Fruit fly (Drosophila melanogaster) whole organism, embryonic: ENCODE results near the gene Arpc4.
A peak's percentile ranks its signal among the peaks of the same experiment; 100 is the strongest.

Source experiments
- ATbp ChIP-seq: fragments of 200-800 bp; sonication (Bioruptor generic); optimal IDR thresholded peaks from 2 replicates; lab custom pipeline; 2017; ENCODE audit warnings: missing biosample characterization, mild to moderate bottlenecking, missing genetic modification characterization, missing genetic modification reagents
- BEAF-32 ChIP-seq: fragments of 200-800 bp; sonication (Bioruptor generic); optimal IDR thresholded peaks from 3 replicates; lab custom pipeline; 2017; ENCODE audit warnings: missing biosample characterization, missing genetic modification characterization, mild to moderate bottlenecking, moderate library complexity, missing genetic modification reagents
- CG11560 ChIP-seq: fragments of 200-800 bp; sonication (Bioruptor generic); IDR thresholded peaks from 3 replicates; pipeline ENCODE4 v1.3.6; 2022; ENCODE audit warnings: missing biosample characterization, missing genetic modification characterization
- CG12104 ChIP-seq: fragments of 200-800 bp; sonication (Bioruptor generic); optimal IDR thresholded peaks from 3 replicates; lab custom pipeline; 2016; ENCODE audit warnings: missing biosample characterization, missing genetic modification characterization
- CG12659 ChIP-seq: fragments of 200-800 bp; sonication (Bioruptor generic); optimal IDR thresholded peaks from 3 replicates; lab custom pipeline; 2017; ENCODE audit warnings: mild to moderate bottlenecking, missing biosample characterization, missing genetic modification reagents, missing genetic modification characterization
- CG13296 ChIP-seq: fragments of 200-800 bp; sonication (Bioruptor generic); optimal IDR thresholded peaks from 3 replicates; lab custom pipeline; 2018; ENCODE audit warnings: missing biosample characterization, mild to moderate bottlenecking, missing genetic modification characterization
- CG14014 ChIP-seq: fragments of 200-800 bp; sonication (Bioruptor generic); IDR thresholded peaks from 2 replicates; pipeline ENCODE4 v1.3.6; 2022; ENCODE audit warnings: missing biosample characterization, missing genetic modification characterization
- CG1647 ChIP-seq: fragments of 200-800 bp; sonication (Bioruptor generic); optimal IDR thresholded peaks from 3 replicates; lab custom pipeline; 2016; ENCODE audit warnings: missing biosample characterization, missing genetic modification characterization
- CG18476 ChIP-seq: fragments of 200-800 bp; sonication (Bioruptor generic); optimal IDR thresholded peaks from 2 replicates; lab custom pipeline; 2016; ENCODE audit warnings: missing biosample characterization, mild to moderate bottlenecking, missing genetic modification characterization
- CG2120 ChIP-seq: fragments of 200-800 bp; sonication (Bioruptor generic); optimal IDR thresholded peaks from 3 replicates; lab custom pipeline; 2016; ENCODE audit warnings: missing biosample characterization, missing genetic modification characterization
- CG34224 ChIP-seq: fragments of 200-800 bp; sonication (Bioruptor generic); IDR thresholded peaks from 3 replicates; pipeline ENCODE4 v1.3.6; 2022; ENCODE audit warnings: missing biosample characterization, missing genetic modification characterization; ENCODE audit not compliant: partially characterized antibody
- CG4820 ChIP-seq: fragments of 200-800 bp; sonication (Bioruptor generic); optimal IDR thresholded peaks from 3 replicates; lab custom pipeline; 2016; ENCODE audit warnings: missing biosample characterization, missing genetic modification characterization
- CG7786 ChIP-seq: fragments of 200-800 bp; sonication (Bioruptor generic); optimal IDR thresholded peaks from 2 replicates; lab custom pipeline; 2016; ENCODE audit warnings: missing biosample characterization, missing genetic modification characterization
- CG8359 ChIP-seq: fragments of 200-800 bp; sonication (Bioruptor generic); optimal IDR thresholded peaks from 2 replicates; lab custom pipeline; 2017; ENCODE audit warnings: missing biosample characterization, mild to moderate bottlenecking, missing genetic modification characterization, borderline replicate concordance
- CG8924 ChIP-seq: fragments of 200-800 bp; optimal IDR thresholded peaks from 3 replicates; lab custom pipeline; 2019; ENCODE audit warnings: missing biosample characterization, mild to moderate bottlenecking, missing genetic modification characterization, moderate library complexity
- CG9215 ChIP-seq: fragments of 200-800 bp; sonication (Bioruptor generic); IDR thresholded peaks from 2 replicates; pipeline ENCODE4 v1.3.6; 2022; ENCODE audit warnings: missing biosample characterization, missing genetic modification characterization
- CkIIα-i1 ChIP-seq: fragments of 200-800 bp; sonication (Bioruptor generic); IDR thresholded peaks from 2 replicates; pipeline ENCODE4 v1.3.6; 2022; ENCODE audit warnings: missing biosample characterization, missing genetic modification characterization
- Dp ChIP-seq: fragments of 200-800 bp; sonication (Bioruptor generic); optimal IDR thresholded peaks from 2 replicates; lab custom pipeline; 2018; ENCODE audit warnings: missing biosample characterization, mild to moderate bottlenecking, missing genetic modification characterization, moderate library complexity
- Fer1 ChIP-seq: fragments of 200-800 bp; sonication (Bioruptor generic); optimal IDR thresholded peaks from 2 replicates; lab custom pipeline; 2017; ENCODE audit warnings: missing biosample characterization, mild to moderate bottlenecking, missing genetic modification characterization
- HLH4C ChIP-seq: fragments of 200-800 bp; sonication (Bioruptor generic); IDR thresholded peaks from 3 replicates; pipeline ENCODE4 v1.3.6; 2022; ENCODE audit warnings: missing biosample characterization, missing genetic modification characterization; ENCODE audit not compliant: partially characterized antibody
- HmgZ ChIP-seq: fragments of 200-800 bp; sonication (Bioruptor generic); optimal IDR thresholded peaks from 2 replicates; lab custom pipeline; 2018; ENCODE audit warnings: missing biosample characterization, mild to moderate bottlenecking, missing genetic modification characterization
- Myb ChIP-seq: fragments of 200-800 bp; sonication (Bioruptor generic); optimal IDR thresholded peaks from 2 replicates; lab custom pipeline; 2016; ENCODE audit warnings: missing biosample characterization, missing genetic modification characterization
- NfI ChIP-seq: fragments of 200-800 bp; sonication (Bioruptor generic); optimal IDR thresholded peaks from 3 replicates; lab custom pipeline; 2018; ENCODE audit warnings: missing biosample characterization, mild to moderate bottlenecking, missing genetic modification characterization, moderate library complexity
- PHDP ChIP-seq: fragments of 200-800 bp; sonication (Bioruptor generic); optimal IDR thresholded peaks from 3 replicates; lab custom pipeline; 2018; ENCODE audit warnings: missing biosample characterization, mild to moderate bottlenecking, missing genetic modification characterization, moderate library complexity
- Poxn ChIP-seq: fragments of 200-800 bp; sonication (Bioruptor generic); IDR thresholded peaks from 2 replicates; pipeline ENCODE4 v1.3.6; 2022; ENCODE audit warnings: missing biosample characterization, missing genetic modification characterization
- Ravus ChIP-seq: fragments of 200-800 bp; sonication (Bioruptor generic); IDR thresholded peaks from 2 replicates; pipeline ENCODE4 v1.3.6; 2022; ENCODE audit warnings: missing biosample characterization, missing genetic modification characterization
- ap ChIP-seq: fragments of 200-800 bp; sonication (Bioruptor generic); IDR thresholded peaks from 2 replicates; pipeline ENCODE4 v1.3.6; 2022; ENCODE audit warnings: missing biosample characterization, missing genetic modification characterization
- ara ChIP-seq: fragments of 200-800 bp; sonication (Bioruptor generic); IDR thresholded peaks from 2 replicates; pipeline ENCODE4 v1.3.6; 2022; ENCODE audit warnings: missing biosample characterization, missing genetic modification characterization
- bab2 ChIP-seq: fragments of 200-800 bp; sonication (Bioruptor generic); optimal IDR thresholded peaks from 2 replicates; lab custom pipeline; 2016; ENCODE audit warnings: missing biosample characterization, missing genetic modification characterization
- crp ChIP-seq, 2 experiments: fragments of 200-800 bp; sonication (Bioruptor generic); optimal IDR thresholded peaks; 2 replicates in 1 of 2; 3 replicates in 1 of 2; lab custom pipeline; 2017; ENCODE audit warnings: missing biosample characterization in 2 of 2, missing genetic modification characterization in 2 of 2, mild to moderate bottlenecking in 1 of 2, moderate library complexity in 1 of 2
- dmrt99B ChIP-seq: fragments of 200-800 bp; sonication (Bioruptor generic); optimal IDR thresholded peaks from 2 replicates; lab custom pipeline; 2018; ENCODE audit warnings: missing biosample characterization, mild to moderate bottlenecking, missing genetic modification characterization, moderate library complexity
- emc ChIP-seq: fragments of 200-800 bp; sonication (Bioruptor generic); optimal IDR thresholded peaks from 2 replicates; lab custom pipeline; 2016; ENCODE audit warnings: missing biosample characterization, missing genetic modification characterization
- fd3F ChIP-seq: fragments of 200-800 bp; sonication (Bioruptor generic); optimal IDR thresholded peaks from 2 replicates; lab custom pipeline; 2018; ENCODE audit warnings: missing biosample characterization, mild to moderate bottlenecking, missing genetic modification characterization, moderate library complexity
- fd64A ChIP-seq: fragments of 200-800 bp; sonication (Bioruptor generic); optimal IDR thresholded peaks from 3 replicates; lab custom pipeline; 2018; ENCODE audit warnings: missing biosample characterization, mild to moderate bottlenecking, missing genetic modification characterization
- her ChIP-seq: fragments of 200-800 bp; sonication (Bioruptor generic); optimal IDR thresholded peaks from 2 replicates; lab custom pipeline; 2016; ENCODE audit warnings: missing biosample characterization, missing genetic modification characterization
- kay ChIP-seq: fragments of 200-800 bp; sonication (Bioruptor generic); optimal IDR thresholded peaks from 2 replicates; lab custom pipeline; 2016; ENCODE audit warnings: missing biosample characterization, missing genetic modification characterization
- klu ChIP-seq: fragments of 200-800 bp; sonication (Bioruptor generic); IDR thresholded peaks from 2 replicates; pipeline ENCODE4 v1.3.6; 2022; ENCODE audit warnings: missing biosample characterization, missing genetic modification characterization
- lmd ChIP-seq: fragments of 200-800 bp; sonication (Bioruptor generic); IDR thresholded peaks from 2 replicates; pipeline ENCODE4 v1.3.6; 2022; ENCODE audit warnings: missing biosample characterization, missing genetic modification characterization
- nau ChIP-seq: fragments of 200-800 bp; sonication (Bioruptor generic); optimal IDR thresholded peaks from 3 replicates; lab custom pipeline; 2017; ENCODE audit warnings: missing biosample characterization, mild to moderate bottlenecking, missing genetic modification characterization, missing genetic modification reagents
- pfk ChIP-seq: fragments of 200-800 bp; sonication (Bioruptor generic); optimal IDR thresholded peaks from 2 replicates; lab custom pipeline; 2018; ENCODE audit warnings: missing biosample characterization, mild to moderate bottlenecking, missing genetic modification characterization, moderate library complexity
- psq ChIP-seq: fragments of 200-800 bp; sonication (Bioruptor generic); optimal IDR thresholded peaks from 2 replicates; lab custom pipeline; 2017; ENCODE audit warnings: missing biosample characterization, missing genetic modification characterization
- row ChIP-seq: fragments of 200-800 bp; sonication (Bioruptor generic); IDR thresholded peaks from 3 replicates; pipeline ENCODE4 v1.3.6; 2022; ENCODE audit warnings: missing biosample characterization, missing genetic modification characterization
- sens ChIP-seq: fragments of 200-800 bp; sonication (Bioruptor generic); peaks from one replicate; lab custom pipeline; 2016; ENCODE audit warnings: missing biosample characterization, missing genetic modification characterization
- sens-2 ChIP-seq: fragments of 200-800 bp; sonication (Bioruptor generic); IDR thresholded peaks from 2 replicates; pipeline ENCODE4 v1.3.6; 2022; ENCODE audit warnings: missing biosample characterization, missing genetic modification characterization
- tin ChIP-seq: fragments of 200-800 bp; sonication (Bioruptor generic); optimal IDR thresholded peaks from 3 replicates; lab custom pipeline; 2016; ENCODE audit warnings: missing biosample characterization, missing genetic modification characterization
- unc-4 ChIP-seq: fragments of 200-800 bp; sonication (Bioruptor generic); IDR thresholded peaks from 2 replicates; pipeline ENCODE4 v1.3.6; 2022; ENCODE audit warnings: missing biosample characterization, missing genetic modification characterization; ENCODE audit not compliant: partially characterized antibody
- unpg ChIP-seq: fragments of 200-800 bp; sonication (Bioruptor generic); optimal IDR thresholded peaks from 3 replicates; lab custom pipeline; 2018; ENCODE audit warnings: missing biosample characterization, mild to moderate bottlenecking, missing genetic modification characterization, moderate library complexity
- usp ChIP-seq: fragments of >200 bp; optimal IDR thresholded peaks from 2 replicates; lab custom pipeline; 2017; ENCODE audit warnings: missing biosample characterization, missing genetic modification characterization

Gene Arpc4

DNA sequence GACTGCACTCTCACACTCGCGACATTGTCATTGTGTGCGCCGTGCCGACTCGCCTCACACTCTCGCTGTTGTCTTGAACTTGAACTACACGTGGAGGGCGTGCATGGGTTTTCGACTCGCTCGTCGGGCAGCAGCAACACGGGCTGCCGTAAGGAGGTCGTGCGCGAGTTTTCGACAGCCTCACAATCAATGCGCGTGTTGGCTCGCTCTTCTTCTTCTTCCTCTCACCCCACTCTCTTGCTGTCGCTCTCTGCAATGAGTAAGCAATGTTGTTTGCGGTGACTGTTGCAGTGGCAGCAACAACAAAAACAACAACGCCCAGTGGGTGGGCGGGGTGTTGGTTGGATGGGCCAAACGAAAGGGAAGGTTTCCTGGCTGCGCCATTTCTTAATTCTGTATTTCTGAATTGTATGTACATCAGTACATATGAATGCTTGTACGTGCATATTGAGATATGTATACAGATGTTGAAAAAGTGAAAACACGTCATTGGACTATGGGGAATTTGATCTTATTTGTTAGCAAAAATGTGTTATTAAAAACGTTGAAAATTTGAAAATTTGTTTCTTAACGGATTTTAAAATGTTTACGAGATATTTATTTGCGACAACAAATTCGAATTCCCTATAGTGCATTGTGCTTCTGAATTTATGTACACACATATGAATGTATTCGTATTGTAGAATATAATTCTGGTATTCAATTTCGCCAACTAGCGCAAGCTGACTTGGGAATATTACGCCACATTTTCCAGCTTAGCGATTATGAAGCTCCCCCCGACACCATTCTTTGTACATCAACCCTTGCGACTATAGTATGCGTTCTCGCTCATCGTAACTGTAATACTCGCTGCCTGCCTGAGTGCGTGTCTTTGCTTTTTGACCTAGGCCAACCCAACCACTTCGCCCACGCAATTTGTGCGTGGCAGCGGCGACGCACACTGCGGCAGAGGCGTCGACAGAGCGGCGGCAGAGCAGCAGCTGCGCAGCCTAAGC is 36.3 kb upstream of the Arpc4 start (continued):
- peak; percentile 50 for TF ChIP-seq PHDP
- no peak for TF ChIP-seq CG12104 (GFP tag; lab: Kevin White, UChicago)
- TF ChIP-seq Ravus (GFP tag; lab: Robert Waterston, UW): no peak
- peak; percentile 64; the same call in 2 of the 3 replicates for TF ChIP-seq CG34224
- peak; percentile 93 for TF ChIP-seq kay (GFP tag; lab: Kevin White, UChicago)
- no peak for TF ChIP-seq nau (GFP tag; lab: Kevin White, UChicago)
- no peak for TF ChIP-seq usp
- no peak for TF ChIP-seq CG7786 (GFP tag; lab: Kevin White, UChicago)
- peak; percentile 0 for TF ChIP-seq CG8359 (GFP tag; lab: Kevin White, UChicago)
- no peak for TF ChIP-seq klu (GFP tag; lab: Robert Waterston, UW)
- TF ChIP-seq Dp (GFP tag; lab: Kevin White, UChicago): no peak
- peak; percentile 25; the same call in 1 of the 2 replicates for TF ChIP-seq lmd (GFP tag; lab: Robert Waterston, UW)
- no peak for TF ChIP-seq Poxn
- TF ChIP-seq CG8924: peak; percentile 62
- TF ChIP-seq row (GFP tag; lab: Robert Waterston, UW): peak; percentile 14; the same call in 2 of the 3 replicates
- TF ChIP-seq CG11560: no peak
- peak; percentile 12 for TF ChIP-seq CG12659 (GFP tag; lab: Kevin White, UChicago)
- TF ChIP-seq CG13296 (GFP tag; lab: Kevin White, UChicago): peak; percentile 2
- peak; percentile 86 for TF ChIP-seq HmgZ (tag; lab: Kevin White, UChicago)
- no peak for TF ChIP-seq CG1647 (GFP tag; lab: Kevin White, UChicago)
- no peak for TF ChIP-seq ATbp (GFP tag; lab: Kevin White, UChicago)
- TF ChIP-seq NfI (GFP tag; lab: Kevin White, UChicago): peak; percentile 46
- TF ChIP-seq unpg (GFP tag; lab: Kevin White, UChicago): peak; percentile 6
- peak; percentile 10 for TF ChIP-seq dmrt99B
- peak; percentile 31 for TF ChIP-seq Myb (GFP tag; lab: Kevin White, UChicago)
- TF ChIP-seq unc-4 (GFP tag; lab: Robert Waterston, UW): 0 out of 2 replicates have a peak, but pooled peaks have one; percentile 38
- peak; percentile 3 for TF ChIP-seq fd3F
- TF ChIP-seq BEAF-32: no peak
- TF ChIP-seq Fer1 (GFP tag; lab: Kevin White, UChicago): peak; percentile 30
- peak; percentile 2 for TF ChIP-seq fd64A (GFP tag; lab: Kevin White, UChicago)
- peak; percentile 24 for TF ChIP-seq bab2
- peak; percentile 43 for TF ChIP-seq her (GFP tag; lab: Kevin White, UChicago)
- no peak for TF ChIP-seq ap (GFP tag; lab: Robert Waterston, UW)
- TF ChIP-seq HLH4C: peak; percentile 44; the same call in 1 of the 3 replicates
- TF ChIP-seq CG14014 (GFP tag; lab: Robert Waterston, UW): no peak
- TF ChIP-seq CkIIα-i1 (GFP tag; lab: Robert Waterston, UW): no peak
- peak; percentile 57 for TF ChIP-seq ara (GFP tag; lab: Robert Waterston, UW)
- no peak for TF ChIP-seq CG18476 (GFP tag; lab: Kevin White, UChicago)
- TF ChIP-seq sens-2 (GFP tag; lab: Robert Waterston, UW): no peak
- TF ChIP-seq crp (GFP tag; optimal IDR thresholded peaks at IDR 0.05; lab: Kevin White, UChicago): peak in 1 of 2 experiments; percentile 1
- TF ChIP-seq pfk (GFP tag; lab: Kevin White, UChicago): peak; percentile 38
- no peak for TF ChIP-seq CG4820 (GFP tag; lab: Kevin White, UChicago)
- no peak for TF ChIP-seq CG9215 (GFP tag; lab: Robert Waterston, UW)
- no peak for TF ChIP-seq emc (GFP tag; lab: Kevin White, UChicago)
- peak; percentile 68 for TF ChIP-seq CG2120 (GFP tag; lab: Kevin White, UChicago)
- peak; percentile 91 for TF ChIP-seq sens (GFP tag; lab: Kevin White, UChicago)
- no peak for TF ChIP-seq tin (GFP tag; lab: Kevin White, UChicago)
- no peak for TF ChIP-seq psq
